Worm (Caenorhabditis elegans): ENCODE measurements around the gene algn-6.

The algn-6 gene

DNA sequence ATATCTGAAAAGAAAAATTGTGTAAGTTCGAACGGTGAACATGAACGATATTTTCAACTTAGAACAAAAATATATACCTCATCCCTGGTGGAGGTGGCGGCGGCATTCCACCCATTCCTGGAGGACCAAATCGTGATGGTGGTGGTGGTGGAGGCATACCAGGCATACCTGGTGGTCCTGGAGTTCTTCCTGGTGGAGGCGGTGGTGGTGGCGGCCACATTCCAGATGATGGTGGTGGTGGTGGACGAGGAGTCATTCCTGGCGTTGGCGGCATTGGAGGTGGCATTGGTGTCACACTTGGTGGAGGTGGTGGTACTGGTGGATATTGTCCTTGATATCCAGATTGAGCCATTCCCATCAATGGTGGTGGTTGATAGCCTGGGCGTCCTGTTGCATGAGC is 5.0 kb upstream of the algn-6 start:
- no peak for TF ChIP-seq flt-1 (GFP tag; IDR thresholded peaks at IDR 0.05)
- TF ChIP-seq ref-1 (GFP tag; conservative IDR thresholded peaks at IDR 0.05), result no peak
- no peak for TF ChIP-seq tab-1 (GFP tag; IDR thresholded peaks at IDR 0.05)
- TF ChIP-seq T22C8.4 (GFP tag; IDR thresholded peaks at IDR 0.05), result no peak
- no peak for TF ChIP-seq med-1 (GFP tag; optimal IDR thresholded peaks at IDR 0.05; ENCODE audit: insufficient read depth)
- TF ChIP-seq klf-2 (GFP tag; conservative IDR thresholded peaks at IDR 0.05), result no peak
- no peak for TF ChIP-seq ztf-29 (GFP tag; IDR thresholded peaks at IDR 0.05)
- TF ChIP-seq ztf-23 (GFP tag; IDR thresholded peaks at IDR 0.05), result no peak
- TF ChIP-seq cog-1 (tag; optimal IDR thresholded peaks at IDR 0.05), result no peak

DNA sequence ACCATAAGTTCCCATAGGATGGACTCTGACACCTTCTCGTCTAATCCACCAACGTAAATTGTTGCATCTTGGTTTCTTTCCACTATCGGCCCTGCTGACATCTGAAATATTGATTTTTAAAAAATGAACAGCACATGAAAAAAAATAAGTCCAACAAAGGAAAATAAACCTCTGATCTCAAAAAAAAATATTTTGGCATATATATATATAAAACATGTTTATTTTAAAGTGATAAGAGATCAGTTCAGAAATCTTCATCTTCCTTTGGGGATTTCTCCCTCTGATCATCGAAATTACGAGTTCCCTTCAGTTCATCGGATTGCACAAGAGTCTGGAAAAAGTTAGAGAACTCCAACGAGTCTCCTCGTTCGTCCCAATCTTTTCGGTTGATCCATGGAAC is 3.9 kb upstream of the algn-6 start, which contains the start of gene sap-49:
Gene sap-49 (minus strand): TSS at position 101 of the 400 bp plus-strand sequence.
- no peak for TF ChIP-seq flt-1 (GFP tag; IDR thresholded peaks at IDR 0.05)
- no peak for TF ChIP-seq ztf-29 (GFP tag; IDR thresholded peaks at IDR 0.05)
- TF ChIP-seq T22C8.4 (GFP tag; IDR thresholded peaks at IDR 0.05), result no peak
- TF ChIP-seq tab-1 (GFP tag; IDR thresholded peaks at IDR 0.05), result no peak
- TF ChIP-seq cog-1 (tag; optimal IDR thresholded peaks at IDR 0.05), result no peak
- TF ChIP-seq ztf-23 (GFP tag; IDR thresholded peaks at IDR 0.05), result no peak
- no peak for TF ChIP-seq klf-2 (GFP tag; conservative IDR thresholded peaks at IDR 0.05)

DNA sequence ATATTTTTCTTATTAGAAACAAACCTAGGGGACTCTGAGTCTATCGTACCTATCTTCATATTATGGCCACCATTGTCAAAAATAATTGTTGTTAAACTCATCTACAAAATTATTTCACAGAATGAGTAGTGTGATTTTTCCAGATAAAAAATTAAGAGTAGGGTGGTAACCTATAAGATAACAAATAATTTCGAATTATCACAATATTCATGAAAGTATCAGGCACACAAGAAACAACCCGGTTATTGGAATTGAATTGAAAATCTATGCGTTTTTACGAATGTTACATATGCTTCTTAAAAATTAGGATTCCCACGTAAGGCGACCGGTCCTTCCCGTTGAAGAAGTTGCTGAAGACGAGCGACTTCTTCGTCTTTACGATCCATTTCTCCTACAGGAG is 2.4 kb upstream of the algn-6 start, which contains the start of gene arp-6:
Gene arp-6 (minus strand): TSS at position 101 of the 400 bp plus-strand sequence.
- TF ChIP-seq cog-1 (tag; optimal IDR thresholded peaks at IDR 0.05), result no peak
- no peak for TF ChIP-seq ref-1 (GFP tag; conservative IDR thresholded peaks at IDR 0.05)
- no peak for TF ChIP-seq T22C8.4 (GFP tag; IDR thresholded peaks at IDR 0.05)
- TF ChIP-seq ztf-29 (GFP tag; IDR thresholded peaks at IDR 0.05), result no peak
- TF ChIP-seq ztf-23 (GFP tag; IDR thresholded peaks at IDR 0.05), result no peak
- TF ChIP-seq flt-1 (GFP tag; IDR thresholded peaks at IDR 0.05), result no peak
- no peak for TF ChIP-seq klf-2 (GFP tag; conservative IDR thresholded peaks at IDR 0.05)
- no peak for TF ChIP-seq med-1 (GFP tag; optimal IDR thresholded peaks at IDR 0.05; ENCODE audit: insufficient read depth)
- no peak for TF ChIP-seq tab-1 (GFP tag; IDR thresholded peaks at IDR 0.05)

DNA sequence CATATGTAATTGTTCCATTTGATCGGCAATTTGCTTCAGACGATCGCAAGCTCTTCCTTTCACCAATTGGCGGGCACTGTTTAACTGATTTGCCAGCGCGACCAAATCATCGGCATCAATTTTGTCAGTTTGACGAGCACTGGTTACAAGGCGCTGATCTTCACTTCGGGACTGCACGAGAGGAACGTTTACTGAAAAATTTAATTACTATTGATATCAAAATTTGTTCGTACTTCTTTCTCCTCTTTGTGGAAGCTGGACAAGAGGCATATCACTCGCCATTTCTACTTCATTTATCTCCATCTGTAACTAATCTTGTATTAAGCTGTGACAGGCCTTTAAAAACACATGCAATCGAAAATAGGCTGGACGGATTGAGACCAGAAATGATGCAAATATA is 1.7 kb upstream of the algn-6 start, which contains the start of gene C08B11.9:
Gene C08B11.9 (minus strand): TSS at position 307 of the 400 bp plus-strand sequence.
- no peak for TF ChIP-seq med-1 (GFP tag; optimal IDR thresholded peaks at IDR 0.05; ENCODE audit: insufficient read depth)
- TF ChIP-seq cog-1 (tag; optimal IDR thresholded peaks at IDR 0.05), result no peak
- TF ChIP-seq tab-1 (GFP tag; IDR thresholded peaks at IDR 0.05), result no peak
- TF ChIP-seq T22C8.4 (GFP tag; IDR thresholded peaks at IDR 0.05), result no peak
- no peak for TF ChIP-seq ztf-23 (GFP tag; IDR thresholded peaks at IDR 0.05)
- no peak for TF ChIP-seq ref-1 (GFP tag; conservative IDR thresholded peaks at IDR 0.05)
- TF ChIP-seq flt-1 (GFP tag; IDR thresholded peaks at IDR 0.05), result no peak
- TF ChIP-seq ztf-29 (GFP tag; IDR thresholded peaks at IDR 0.05), result no peak

DNA sequence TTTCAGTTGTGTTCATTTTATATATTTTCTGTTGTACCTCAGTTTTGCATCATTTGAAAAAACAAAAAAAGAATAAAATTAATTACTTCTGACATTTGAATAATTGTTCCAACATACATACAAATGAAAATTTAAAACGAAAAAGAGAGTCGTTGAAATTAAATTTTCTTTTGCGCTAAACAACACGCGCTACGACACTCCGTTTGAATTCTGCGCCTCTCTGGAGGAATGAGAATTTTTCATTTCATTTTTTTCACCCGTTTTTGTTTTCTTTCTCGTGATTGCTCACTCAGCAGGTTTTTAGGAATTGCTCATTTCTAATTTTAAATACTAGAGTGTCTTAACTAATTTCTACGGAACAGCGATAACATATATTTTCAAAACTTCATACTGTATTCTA is 2.0 kb downstream of the algn-6 start:
- TF ChIP-seq ztf-23 (GFP tag; IDR thresholded peaks at IDR 0.05) (no peak), ref-1 (GFP tag; conservative IDR thresholded peaks at IDR 0.05) (no peak), flt-1 (GFP tag; IDR thresholded peaks at IDR 0.05) (no peak), T22C8.4 (GFP tag; IDR thresholded peaks at IDR 0.05) (no peak), med-1 (GFP tag; optimal IDR thresholded peaks at IDR 0.05; ENCODE audit: insufficient read depth) (no peak), ztf-29 (GFP tag; IDR thresholded peaks at IDR 0.05) (no peak), cog-1 (tag; optimal IDR thresholded peaks at IDR 0.05) (no peak), klf-2 (GFP tag; conservative IDR thresholded peaks at IDR 0.05) (no peak), tab-1 (GFP tag; IDR thresholded peaks at IDR 0.05) (no peak)

DNA sequence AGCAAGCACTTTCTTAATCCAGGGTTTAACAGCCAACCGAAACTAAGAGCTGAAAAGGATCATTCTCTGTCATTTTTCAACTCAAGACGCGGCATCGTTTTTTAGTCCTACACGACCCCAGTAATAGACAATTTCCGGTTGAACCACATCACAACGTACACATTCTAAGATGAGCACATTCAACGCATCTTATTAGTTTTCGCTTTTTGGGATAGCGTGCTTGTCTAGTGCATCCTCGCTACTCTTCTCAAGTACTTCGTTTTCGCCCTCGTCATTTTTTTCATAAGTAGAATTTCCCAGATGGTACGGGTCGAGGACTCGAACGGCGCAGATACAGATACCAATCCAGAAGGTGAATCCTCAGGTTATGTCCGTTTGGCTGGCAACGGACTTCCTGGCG is 2.7 kb downstream of the algn-6 start, which contains the start of gene T05H10.1:
Gene T05H10.1 (plus strand): TSS at position 301 of the 400 bp plus-strand sequence.
- no peak for TF ChIP-seq med-1 (GFP tag; optimal IDR thresholded peaks at IDR 0.05; ENCODE audit: insufficient read depth)
- no peak for TF ChIP-seq tab-1 (GFP tag; IDR thresholded peaks at IDR 0.05)
- no peak for TF ChIP-seq flt-1 (GFP tag; IDR thresholded peaks at IDR 0.05)
- TF ChIP-seq T22C8.4 (GFP tag; IDR thresholded peaks at IDR 0.05), result no peak
- TF ChIP-seq cog-1 (tag; optimal IDR thresholded peaks at IDR 0.05), result no peak
- TF ChIP-seq ztf-29 (GFP tag; IDR thresholded peaks at IDR 0.05), result no peak
- TF ChIP-seq ztf-23 (GFP tag; IDR thresholded peaks at IDR 0.05), result no peak
- TF ChIP-seq klf-2 (GFP tag; conservative IDR thresholded peaks at IDR 0.05), result no peak
- TF ChIP-seq ref-1 (GFP tag; conservative IDR thresholded peaks at IDR 0.05), result no peak

DNA sequence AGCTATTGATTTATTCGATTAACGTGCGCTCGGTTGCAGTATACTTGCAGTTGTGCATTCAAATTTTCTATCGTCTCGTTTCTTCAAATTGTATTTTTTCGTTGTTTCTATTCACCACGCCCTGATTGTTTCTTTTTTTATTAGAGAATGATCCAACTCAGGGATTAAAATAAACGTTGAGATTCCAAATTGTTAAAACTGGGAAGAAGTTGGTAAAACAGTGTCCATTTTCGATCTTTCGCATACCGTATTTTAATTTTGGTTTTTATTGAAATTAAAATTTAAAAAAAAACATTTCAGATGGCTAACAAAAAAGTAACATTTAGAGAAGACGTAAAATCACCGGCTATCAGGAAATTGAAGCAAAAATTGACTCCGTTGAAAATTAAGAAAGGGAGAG is 7.7 kb downstream of the algn-6 start, which contains the start of gene apn-1:
Gene apn-1 (plus strand): TSS at position 301 of the 400 bp plus-strand sequence.
- TF ChIP-seq med-1 (GFP tag; optimal IDR thresholded peaks at IDR 0.05; ENCODE audit: insufficient read depth) (no peak), ztf-23 (GFP tag; IDR thresholded peaks at IDR 0.05) (no peak), flt-1 (GFP tag; IDR thresholded peaks at IDR 0.05) (no peak), cog-1 (tag; optimal IDR thresholded peaks at IDR 0.05) (no peak), ref-1 (GFP tag; conservative IDR thresholded peaks at IDR 0.05) (no peak), tab-1 (GFP tag; IDR thresholded peaks at IDR 0.05) (no peak), ztf-29 (GFP tag; IDR thresholded peaks at IDR 0.05) (no peak), klf-2 (GFP tag; conservative IDR thresholded peaks at IDR 0.05) (no peak), T22C8.4 (GFP tag; IDR thresholded peaks at IDR 0.05) (no peak)

DNA sequence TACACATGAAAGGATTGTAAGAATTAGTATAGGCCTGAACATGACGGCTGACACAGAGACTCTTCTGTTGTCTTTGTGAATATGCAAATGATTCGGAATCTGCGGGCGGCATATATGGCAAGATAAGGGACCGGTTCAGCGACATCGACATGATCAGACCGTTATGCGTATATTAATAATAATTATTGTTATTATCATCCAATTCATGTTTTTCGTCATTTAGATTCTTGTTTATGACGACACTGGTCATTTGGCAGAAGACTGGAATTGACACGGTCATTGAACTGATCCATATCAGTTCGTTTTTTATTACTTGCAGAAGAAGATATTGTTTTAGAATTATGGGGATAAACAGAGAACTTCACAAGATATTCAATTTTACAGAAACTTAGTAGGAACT is 10.9 kb downstream of the algn-6 start, which contains the start of gene mtre-1:
Gene mtre-1 (minus strand): TSS at position 101 of the 400 bp plus-strand sequence.
- no peak for TF ChIP-seq ref-1 (GFP tag; conservative IDR thresholded peaks at IDR 0.05)
- TF ChIP-seq ztf-23 (GFP tag; IDR thresholded peaks at IDR 0.05), result no peak
- TF ChIP-seq klf-2 (GFP tag; conservative IDR thresholded peaks at IDR 0.05), result no peak
- no peak for TF ChIP-seq flt-1 (GFP tag; IDR thresholded peaks at IDR 0.05)
- TF ChIP-seq cog-1 (tag; optimal IDR thresholded peaks at IDR 0.05), result no peak
- no peak for TF ChIP-seq ztf-29 (GFP tag; IDR thresholded peaks at IDR 0.05)
- TF ChIP-seq T22C8.4 (GFP tag; IDR thresholded peaks at IDR 0.05), result no peak
- TF ChIP-seq med-1 (GFP tag; optimal IDR thresholded peaks at IDR 0.05; ENCODE audit: insufficient read depth), result no peak
- no peak for TF ChIP-seq tab-1 (GFP tag; IDR thresholded peaks at IDR 0.05)

DNA sequence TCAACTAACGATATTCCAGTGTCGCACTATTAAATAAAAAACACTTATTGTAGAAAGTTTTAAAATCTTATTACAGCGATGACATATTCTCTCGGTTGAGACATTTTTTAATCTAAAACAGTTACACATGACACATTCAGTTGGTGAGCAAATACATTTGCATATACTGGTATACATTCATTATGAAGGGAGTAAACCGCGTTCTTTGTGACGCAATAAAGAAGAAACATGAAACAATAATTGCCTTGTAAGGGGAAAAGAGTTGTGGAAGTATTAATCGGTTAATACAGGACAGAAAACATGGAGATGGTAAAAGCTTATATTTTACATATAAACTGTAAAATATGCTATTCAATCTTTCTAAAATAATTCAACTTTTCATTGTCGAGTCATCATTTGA is 11.7 kb downstream of the algn-6 start:
- TF ChIP-seq cog-1 (tag; optimal IDR thresholded peaks at IDR 0.05) (no peak), ref-1 (GFP tag; conservative IDR thresholded peaks at IDR 0.05) (no peak), klf-2 (GFP tag; conservative IDR thresholded peaks at IDR 0.05) (no peak), ztf-23 (GFP tag; IDR thresholded peaks at IDR 0.05) (no peak), T22C8.4 (GFP tag; IDR thresholded peaks at IDR 0.05) (no peak), flt-1 (GFP tag; IDR thresholded peaks at IDR 0.05) (no peak), tab-1 (GFP tag; IDR thresholded peaks at IDR 0.05) (no peak), ztf-29 (GFP tag; IDR thresholded peaks at IDR 0.05) (no peak), med-1 (GFP tag; optimal IDR thresholded peaks at IDR 0.05; ENCODE audit: insufficient read depth) (no peak)
